Worm (Caenorhabditis elegans) whole organism, L1 larva: ENCODE data around the gene Y54G11A.3.

Experiments used
- F16B12.6 ChIP-seq: fragments of 150-350 bp; optimal IDR thresholded peaks from 2 replicates; lab custom pipeline; 2014; ENCODE audit warnings: missing biosample characterization, missing genetic modification characterization
- aha-1 ChIP-seq: fragments of 150-350 bp; optimal IDR thresholded peaks from 2 replicates; lab custom pipeline; 2014; ENCODE audit warnings: missing biosample characterization, missing genetic modification characterization
- alr-1 ChIP-seq: fragments of 200-800 bp; sonication (Bioruptor generic); optimal IDR thresholded peaks from 2 replicates; lab custom pipeline; 2018; ENCODE audit warnings: borderline replicate concordance, mild to moderate bottlenecking, missing genetic modification characterization, missing compliant biosample characterization
- ama-1 ChIP-seq: fragments of 150-350 bp; optimal IDR thresholded peaks from 2 replicates; lab custom pipeline; 2014
- blmp-1 ChIP-seq: fragments of 150-350 bp; optimal IDR thresholded peaks from 2 replicates; lab custom pipeline; 2014; ENCODE audit warnings: missing biosample characterization, missing genetic modification characterization
- ceh-82 ChIP-seq, 3 experiments: fragments of 150-350 bp in 1 of 3; sonication (generic microtip) in 2 of 3; optimal IDR thresholded peaks; 2 replicates each; lab custom pipeline; 2014 to 2017; ENCODE audit warnings: missing biosample characterization in 3 of 3, missing genetic modification characterization in 3 of 3
- ces-1 ChIP-seq: fragments of 150-350 bp; optimal IDR thresholded peaks from 2 replicates; lab custom pipeline; 2014; ENCODE audit warnings: missing biosample characterization, missing genetic modification reagents, missing genetic modification characterization
- dpl-1 ChIP-seq, 3 experiments: fragments of 150-350 bp in 2 of 3; sonication (generic microtip) in 1 of 3; optimal IDR thresholded peaks; 2 replicates each; lab custom pipeline; 2014 to 2017; ENCODE audit warnings: missing biosample characterization in 3 of 3, missing genetic modification characterization in 3 of 3, missing genetic modification reagents in 3 of 3
- dsc-1 ChIP-seq: sonication (generic microtip); optimal IDR thresholded peaks from 2 replicates; lab custom pipeline; 2016; ENCODE audit warnings: mild to moderate bottlenecking, missing genetic modification characterization, missing compliant biosample characterization
- efl-1 ChIP-seq, 4 experiments: fragments of 150-350 bp; optimal IDR thresholded peaks in 3 of 4; peaks in 1 of 4; 1 replicate in 1 of 4; 2 replicates in 3 of 4; lab custom pipeline; 2014; ENCODE audit warnings: missing biosample characterization in 2 of 4, missing genetic modification characterization in 2 of 4, missing genetic modification reagents in 2 of 4
- efl-3 ChIP-seq: fragments of 200-800 bp; sonication (Bioruptor generic); optimal IDR thresholded peaks from 2 replicates; lab custom pipeline; 2018; ENCODE audit warnings: mild to moderate bottlenecking, missing genetic modification characterization, missing compliant biosample characterization
- egl-13 ChIP-seq: sonication (generic microtip); optimal IDR thresholded peaks from 2 replicates; lab custom pipeline; 2016; ENCODE audit warnings: missing genotype, missing genetic modification reagents, missing genetic modification characterization, missing compliant biosample characterization
- egl-27 ChIP-seq, 2 experiments: fragments of 150-350 bp in 1 of 2; sonication (generic microtip); optimal IDR thresholded peaks; 3 replicates each; lab custom pipeline; 2017 to 2018; ENCODE audit warnings: missing biosample characterization in 2 of 2, missing genetic modification characterization in 2 of 2, missing genetic modification reagents in 2 of 2
- elt-3 ChIP-seq, 6 experiments: fragments of 150-350 bp in 1 of 6; sonication (generic microtip); optimal IDR thresholded peaks; 2 replicates each; lab custom pipeline; 2017 to 2018; ENCODE audit warnings: missing biosample characterization in 6 of 6, missing genetic modification characterization in 6 of 6, inconsistent platforms in 1 of 6
- ets-5 ChIP-seq: fragments of 200-800 bp; sonication (Bioruptor generic); IDR thresholded peaks from 2 replicates; pipeline ENCODE4 v1.3.6; 2022; ENCODE audit warnings: missing genetic modification characterization, missing compliant biosample characterization
- fkh-10 ChIP-seq: sonication (generic microtip); optimal IDR thresholded peaks from 2 replicates; lab custom pipeline; 2017; ENCODE audit warnings: missing biosample characterization, missing genetic modification reagents, missing genetic modification characterization
- fkh-8 ChIP-seq: sonication (generic microtip); optimal IDR thresholded peaks from 2 replicates; lab custom pipeline; 2016; ENCODE audit warnings: mild to moderate bottlenecking, missing genetic modification characterization, missing compliant biosample characterization
- grh-1 ChIP-seq: fragments of 200-800 bp; sonication (Bioruptor generic); IDR thresholded peaks from 2 replicates; pipeline ENCODE4 v1.3.6; 2022; ENCODE audit warnings: missing genetic modification reagents, missing genetic modification characterization, missing compliant biosample characterization
- hlh-17 ChIP-seq: fragments of 200-800 bp; sonication (Bioruptor generic); optimal IDR thresholded peaks from 2 replicates; lab custom pipeline; 2018; ENCODE audit warnings: missing genetic modification characterization, mild to moderate bottlenecking, missing compliant biosample characterization, moderate library complexity, borderline replicate concordance
- jun-1 ChIP-seq: fragments of 150-350 bp; optimal IDR thresholded peaks from 2 replicates; lab custom pipeline; 2014; ENCODE audit warnings: missing biosample characterization, missing genetic modification reagents, missing genetic modification characterization
- lin-14 ChIP-seq: fragments of 200-800 bp; sonication (Bioruptor generic); optimal IDR thresholded peaks from 2 replicates; lab custom pipeline; 2018; ENCODE audit warnings: mild to moderate bottlenecking, missing genetic modification characterization, moderate library complexity, missing compliant biosample characterization
- lin-35 ChIP-seq, 2 experiments: fragments of 150-350 bp; optimal IDR thresholded peaks; 2 replicates each; lab custom pipeline; 2014; ENCODE audit warnings: missing biosample characterization in 2 of 2, missing genetic modification characterization in 2 of 2, missing genetic modification reagents in 2 of 2
- lsy-2 ChIP-seq, 2 experiments: fragments of 150-350 bp; optimal IDR thresholded peaks; 2 replicates each; lab custom pipeline; 2014; ENCODE audit warnings: missing biosample characterization in 2 of 2, missing genetic modification characterization in 2 of 2
- mdl-1 ChIP-seq, 2 experiments: fragments of 150-350 bp; optimal IDR thresholded peaks; 2 replicates each; lab custom pipeline; 2014 to 2017; ENCODE audit warnings: missing biosample characterization in 2 of 2, missing genetic modification characterization in 2 of 2, inconsistent platforms in 1 of 2
- mep-1 ChIP-seq: fragments of 150-350 bp; optimal IDR thresholded peaks from 2 replicates; lab custom pipeline; 2014; ENCODE audit warnings: missing biosample characterization, missing genetic modification characterization
- nhr-12 ChIP-seq: sonication (generic microtip); optimal IDR thresholded peaks from 2 replicates; lab custom pipeline; 2017; ENCODE audit warnings: missing biosample characterization, missing genetic modification characterization
- nhr-19 ChIP-seq: fragments of 200-800 bp; sonication (Bioruptor generic); conservative IDR thresholded peaks from 2 replicates; pipeline ENCODE4 v1.3.6; 2022; ENCODE audit warnings: missing genetic modification characterization, missing compliant biosample characterization
- nhr-20 ChIP-seq: sonication (generic microtip); optimal IDR thresholded peaks from 2 replicates; lab custom pipeline; 2016; ENCODE audit warnings: mild to moderate bottlenecking, missing genetic modification characterization, missing compliant biosample characterization
- nhr-237 ChIP-seq: fragments of 150-350 bp; optimal IDR thresholded peaks from 2 replicates; lab custom pipeline; 2014; ENCODE audit warnings: missing biosample characterization, missing genetic modification characterization
- nhr-47 ChIP-seq: sonication (generic microtip); optimal IDR thresholded peaks from 2 replicates; lab custom pipeline; 2016; ENCODE audit warnings: mild to moderate bottlenecking, missing genetic modification characterization, moderate library complexity, missing compliant biosample characterization
- nhr-71 ChIP-seq: sonication (generic microtip); optimal IDR thresholded peaks from 2 replicates; lab custom pipeline; 2016; ENCODE audit warnings: mild to moderate bottlenecking, missing genetic modification characterization, moderate library complexity, missing compliant biosample characterization
- nhr-76 ChIP-seq: sonication (generic microtip); optimal IDR thresholded peaks from 2 replicates; lab custom pipeline; 2017; ENCODE audit warnings: missing biosample characterization, missing genetic modification characterization
- nhr-77 ChIP-seq: fragments of 150-350 bp; optimal IDR thresholded peaks from 2 replicates; lab custom pipeline; 2014; ENCODE audit warnings: missing biosample characterization, missing genetic modification characterization
- nhr-84 ChIP-seq: sonication (generic microtip); optimal IDR thresholded peaks from 2 replicates; lab custom pipeline; 2017; ENCODE audit warnings: missing biosample characterization, missing genetic modification characterization
- nhr-85 ChIP-seq: sonication (generic microtip); peaks from one replicate; lab custom pipeline; 2016; ENCODE audit warnings: missing genetic modification characterization, inconsistent platforms, missing compliant biosample characterization
- nhr-90 ChIP-seq: sonication (generic microtip); optimal IDR thresholded peaks from 2 replicates; lab custom pipeline; 2016; ENCODE audit warnings: mild to moderate bottlenecking, missing genetic modification characterization, missing compliant biosample characterization; ENCODE audit not compliant: poor library complexity
- pax-3 ChIP-seq: fragments of 200-800 bp; sonication (Bioruptor generic); optimal IDR thresholded peaks from 2 replicates; lab custom pipeline; 2018; ENCODE audit warnings: mild to moderate bottlenecking, missing genetic modification characterization, moderate library complexity, missing compliant biosample characterization
- rnt-1 ChIP-seq: sonication (generic microtip); optimal IDR thresholded peaks from 2 replicates; lab custom pipeline; 2016; ENCODE audit warnings: mild to moderate bottlenecking, missing genetic modification characterization, moderate library complexity, missing compliant biosample characterization
- skn-1 ChIP-seq: fragments of 150-350 bp; optimal IDR thresholded peaks from 2 replicates; lab custom pipeline; 2014; ENCODE audit warnings: missing biosample characterization, missing genetic modification characterization
- snu-23 ChIP-seq: sonication (generic microtip); optimal IDR thresholded peaks from 2 replicates; lab custom pipeline; 2016; ENCODE audit warnings: missing genetic modification characterization, missing compliant biosample characterization
- sup-37 ChIP-seq: fragments of 200-800 bp; sonication (Bioruptor generic); optimal IDR thresholded peaks from 2 replicates; lab custom pipeline; 2018; ENCODE audit warnings: mild to moderate bottlenecking, missing genetic modification characterization, missing compliant biosample characterization
- swsn-7 ChIP-seq: sonication (generic microtip); optimal IDR thresholded peaks from 2 replicates; lab custom pipeline; 2016; ENCODE audit warnings: missing genetic modification characterization, missing compliant biosample characterization
- unc-62 ChIP-seq: fragments of 150-350 bp; optimal IDR thresholded peaks from 2 replicates; lab custom pipeline; 2014; ENCODE audit warnings: missing biosample characterization, missing genetic modification reagents, missing genetic modification characterization
- unc-86 ChIP-seq: sonication (generic microtip); optimal IDR thresholded peaks from 2 replicates; lab custom pipeline; 2016; ENCODE audit warnings: missing genetic modification characterization, missing compliant biosample characterization
- unc-98 ChIP-seq: fragments of 200-800 bp; sonication (Bioruptor generic); IDR thresholded peaks from 2 replicates; pipeline ENCODE4 v1.3.6; 2022; ENCODE audit warnings: missing genetic modification characterization, missing compliant biosample characterization
- zag-1 ChIP-seq: fragments of 150-350 bp; optimal IDR thresholded peaks from 2 replicates; lab custom pipeline; 2014; ENCODE audit warnings: missing biosample characterization, missing genetic modification characterization
- zip-4 ChIP-seq: fragments of 200-800 bp; sonication (Bioruptor generic); optimal IDR thresholded peaks from 2 replicates; lab custom pipeline; 2018; ENCODE audit warnings: mild to moderate bottlenecking, missing genetic modification characterization, moderate library complexity, missing compliant biosample characterization

Gene Y54G11A.3

ce11 chrII:14243503-14243902 is 32.9 kb upstream of the Y54G11A.3 start, which contains the start of gene jmjd-2:
Gene jmjd-2, minus strand, starts transcription at chrII:14243603.
- TF ChIP-seq egl-13 (tag; lab: Kevin White, UChicago) (no peak), nhr-12 (tag; lab: Kevin White, UChicago) (no peak), nhr-19 (GFP tag; lab: Robert Waterston, UW) (no peak), unc-86 (tag; lab: Kevin White, UChicago) (no peak), ceh-82 (tag; optimal IDR thresholded peaks at IDR 0.05; lab: Kevin White, UChicago) (no peak), zip-4 (GFP tag; lab: Kevin White, UChicago) (no peak), unc-98 (GFP tag; lab: Robert Waterston, UW) (no peak), efl-1 (optimal IDR thresholded peaks at IDR 0.05; lab: Kevin White, UChicago) (no peak), efl-1 (GFP tag; optimal IDR thresholded peaks at IDR 0.05 in 1 of 2; lab: Kevin White, UChicago) (no peak), grh-1 (no peak)

DNA sequence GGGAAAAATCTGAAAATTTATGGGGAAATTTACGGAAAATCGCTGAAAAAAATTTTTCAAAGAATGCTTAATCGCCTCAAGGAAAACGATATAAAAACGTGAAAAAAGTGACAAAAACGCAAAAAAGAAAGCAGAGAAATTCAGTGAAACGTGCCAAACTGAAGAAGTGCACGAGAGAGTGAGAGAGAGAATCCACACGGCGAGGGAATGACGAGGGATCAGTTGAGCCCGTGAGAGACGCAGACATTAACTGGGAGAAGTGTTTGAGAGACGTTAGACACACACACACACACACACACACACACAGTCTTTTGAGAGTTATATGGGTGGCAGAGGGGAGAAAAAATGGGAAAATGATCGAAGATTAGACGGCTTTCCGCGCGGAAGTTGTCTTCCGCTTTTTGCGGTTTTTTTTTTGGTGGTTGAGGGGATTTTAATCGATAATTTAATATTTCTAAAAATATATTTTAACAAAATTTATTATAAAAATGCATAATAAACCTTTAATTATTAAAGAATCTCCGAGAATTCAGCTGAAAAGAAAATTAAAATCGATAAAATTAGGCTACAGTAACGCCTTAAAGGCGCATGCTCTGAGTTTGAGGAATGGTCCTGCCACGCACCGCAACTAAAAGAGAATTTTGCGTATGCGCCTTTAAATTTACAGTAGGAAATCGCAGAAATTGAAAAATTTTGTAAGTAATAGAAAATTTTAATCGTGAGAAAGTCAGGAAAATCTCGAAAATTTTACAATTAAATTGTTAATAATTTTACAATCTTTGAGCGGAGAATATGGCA is 31.8 kb upstream of the Y54G11A.3 start:
- TF ChIP-seq swsn-7 (tag; lab: Kevin White, UChicago), result peak; percentile 56
- TF ChIP-seq F16B12.6, result peak; percentile 41
- no peak for TF ChIP-seq egl-27 (tag; optimal IDR thresholded peaks at IDR 0.05; lab: Kevin White, UChicago)
- peak; percentile 58 for TF ChIP-seq fkh-8 (tag; lab: Kevin White, UChicago)
- peak in 2 of 3 experiments; percentile 69 to 81 for TF ChIP-seq ceh-82 (tag; optimal IDR thresholded peaks at IDR 0.05; lab: Kevin White, UChicago)
- TF ChIP-seq snu-23 (GFP tag; lab: Kevin White, UChicago), result peak; percentile 76
- TF ChIP-seq nhr-76, result no peak
- TF ChIP-seq lin-35 (GFP tag; optimal IDR thresholded peaks at IDR 0.05; lab: Kevin White, UChicago), result peak; percentile 72
- peak; percentile 48 for TF ChIP-seq rnt-1
- TF ChIP-seq dpl-1 (GFP tag; optimal IDR thresholded peaks at IDR 0.05; lab: Kevin White, UChicago), result peak; percentile 60 to 69 (median 63)
- no peak for TF ChIP-seq efl-3 (GFP tag; lab: Kevin White, UChicago)
- TF ChIP-seq nhr-237 (tag; lab: Kevin White, UChicago), result peak; percentile 29
- TF ChIP-seq nhr-47, result peak; percentile 68
- TF ChIP-seq nhr-77 (tag; lab: Kevin White, UChicago), result peak; percentile 46
- TF ChIP-seq pax-3, result no peak
- no peak for TF ChIP-seq unc-62
- TF ChIP-seq nhr-71 (tag; lab: Kevin White, UChicago), result peak; percentile 80
- no peak for TF ChIP-seq ces-1 (GFP tag; lab: Kevin White, UChicago)
- TF ChIP-seq nhr-20 (tag; lab: Kevin White, UChicago), result peak; percentile 53
- TF ChIP-seq fkh-10, result peak; percentile 23
- no peak for TF ChIP-seq nhr-90 (tag; lab: Kevin White, UChicago)
- no peak for TF ChIP-seq alr-1 (tag; lab: Kevin White, UChicago)
- TF ChIP-seq dsc-1 (tag; lab: Kevin White, UChicago), result peak; percentile 29
- TF ChIP-seq ama-1 (lab: Kevin White, UChicago), result no peak
- peak; percentile 80 to 91 for TF ChIP-seq efl-1 (optimal IDR thresholded peaks at IDR 0.05; lab: Kevin White, UChicago)
- peak; percentile 66 to 96 for TF ChIP-seq efl-1 (GFP tag; optimal IDR thresholded peaks at IDR 0.05 in 1 of 2; lab: Kevin White, UChicago)
- peak in 1 of 2 experiments; percentile 76 for TF ChIP-seq mdl-1 (tag; optimal IDR thresholded peaks at IDR 0.05; lab: Kevin White, UChicago)
- TF ChIP-seq aha-1 (tag; lab: Kevin White, UChicago), result peak; percentile 53
- TF ChIP-seq sup-37 (GFP tag; lab: Kevin White, UChicago), result no peak
- TF ChIP-seq mep-1 (tag; lab: Kevin White, UChicago), result peak; percentile 77
- TF ChIP-seq nhr-84 (tag; lab: Kevin White, UChicago), result no peak
- peak; percentile 31 for TF ChIP-seq skn-1
- peak; percentile 50 for TF ChIP-seq jun-1 (tag; lab: Kevin White, UChicago)
- no peak for TF ChIP-seq hlh-17 (GFP tag; lab: Kevin White, UChicago)
- TF ChIP-seq lin-14 (GFP tag; lab: Kevin White, UChicago), result peak; percentile 85
- peak; percentile 29; the same call in 1 of the 2 replicates for TF ChIP-seq nhr-19 (GFP tag; lab: Robert Waterston, UW)
- TF ChIP-seq ets-5 (GFP tag; lab: Robert Waterston, UW), result no peak
- peak; percentile 97 for TF ChIP-seq blmp-1
- peak in 1 of 6 experiments; percentile 9 for TF ChIP-seq elt-3 (tag; optimal IDR thresholded peaks at IDR 0.05; lab: Kevin White, UChicago)
- TF ChIP-seq lsy-2 (tag; optimal IDR thresholded peaks at IDR 0.05; lab: Kevin White, UChicago), result peak; percentile 56 to 72
- TF ChIP-seq nhr-85 (tag; lab: Kevin White, UChicago), result peak; percentile 12
- TF ChIP-seq zag-1 (tag; lab: Kevin White, UChicago), result no peak
